Fruit fly (Drosophila melanogaster) whole organism, wandering third instar larva: ENCODE data around the gene CG3631.

Source experiments
- CG32264 ChIP-seq: fragments of 200-800 bp; sonication (Bioruptor generic); optimal IDR thresholded peaks from 2 replicates; lab custom pipeline; 2016; ENCODE audit warnings: missing biosample characterization, missing genetic modification characterization
- CG9705 ChIP-seq: fragments of 200-800 bp; sonication (Bioruptor generic); optimal IDR thresholded peaks from 2 replicates; lab custom pipeline; 2018; ENCODE audit warnings: missing biosample characterization, mild to moderate bottlenecking, missing genetic modification characterization
- Dfd ChIP-seq: fragments of >200 bp; optimal IDR thresholded peaks from 2 replicates; lab custom pipeline; 2017; ENCODE audit warnings: missing biosample characterization, missing genetic modification characterization
- HLH106 ChIP-seq: fragments of 200-800 bp; optimal IDR thresholded peaks from 3 replicates; lab custom pipeline; 2019; ENCODE audit warnings: missing biosample characterization, mild to moderate bottlenecking, missing genetic modification characterization, moderate library complexity
- Hr83 ChIP-seq: fragments of 200-300 bp; sonication (Bioruptor generic); optimal IDR thresholded peaks from 2 replicates; lab custom pipeline; 2016; ENCODE audit warnings: missing biosample characterization, mild to moderate bottlenecking, missing genetic modification characterization, moderate library complexity; ENCODE audit not compliant: poor library complexity, severe bottlenecking
- Myc ChIP-seq: fragments of >200 bp; optimal IDR thresholded peaks from 2 replicates; lab custom pipeline; 2017
- OdsH ChIP-seq: fragments of 200-800 bp; sonication (Bioruptor generic); optimal IDR thresholded peaks from 2 replicates; lab custom pipeline; 2016; ENCODE audit warnings: missing biosample characterization, mild to moderate bottlenecking, missing genetic modification characterization
- Rel ChIP-seq, 2 experiments: fragments of 200-800 bp; sonication (Bioruptor generic) in 1 of 2; optimal IDR thresholded peaks; 2 replicates in 1 of 2; 3 replicates in 1 of 2; lab custom pipeline; 2016 to 2019; ENCODE audit warnings: mild to moderate bottlenecking in 2 of 2, missing biosample characterization in 2 of 2, missing genetic modification characterization in 2 of 2, moderate library complexity in 1 of 2
- Sp1 ChIP-seq: fragments of 200-800 bp; sonication (Bioruptor generic); optimal IDR thresholded peaks from 3 replicates; lab custom pipeline; 2019; ENCODE audit warnings: missing biosample characterization, mild to moderate bottlenecking, missing genetic modification characterization, moderate library complexity
- Vsx2 ChIP-seq: fragments of 200-300, 225-300 bp; sonication (Bioruptor generic); optimal IDR thresholded peaks from 2 replicates; lab custom pipeline; 2018; ENCODE audit warnings: missing biosample characterization, missing genetic modification characterization; ENCODE audit not compliant: partially characterized antibody
- br ChIP-seq: fragments of 200-800 bp; sonication (Bioruptor generic); optimal IDR thresholded peaks from 2 replicates; lab custom pipeline; 2016; ENCODE audit warnings: missing biosample characterization, missing genetic modification characterization
- brk ChIP-seq: fragments of 200-800 bp; sonication (Bioruptor generic); optimal IDR thresholded peaks from 2 replicates; lab custom pipeline; 2016; ENCODE audit warnings: missing biosample characterization, mild to moderate bottlenecking, missing genetic modification characterization
- dl ChIP-seq, 2 experiments: fragments of 175-275, 200-275 bp in 1 of 2; fragments of 200-275 bp in 1 of 2; sonication (Bioruptor generic); optimal IDR thresholded peaks; lab custom pipeline; 2018; ENCODE audit warnings: mild to moderate bottlenecking in 2 of 2, missing biosample characterization in 2 of 2, missing genetic modification characterization in 2 of 2, moderate library complexity in 2 of 2; ENCODE audit not compliant: partially characterized antibody in 2 of 2, insufficient read depth in 1 of 2
- dmrt93B ChIP-seq: fragments of 200-800 bp; sonication (Bioruptor generic); optimal IDR thresholded peaks from 2 replicates; lab custom pipeline; 2018; ENCODE audit warnings: missing biosample characterization, mild to moderate bottlenecking, missing genetic modification characterization
- ey ChIP-seq: fragments of 200-800 bp; sonication (Bioruptor generic); optimal IDR thresholded peaks from 2 replicates; lab custom pipeline; 2016; ENCODE audit warnings: missing biosample characterization, missing genetic modification characterization
- foxo ChIP-seq, 2 experiments: fragments of 200-800 bp; sonication (Bioruptor generic); optimal IDR thresholded peaks; 2 replicates in 1 of 2; 3 replicates in 1 of 2; lab custom pipeline; 2016 to 2017; ENCODE audit warnings: missing biosample characterization in 2 of 2, missing genetic modification characterization in 2 of 2
- h ChIP-seq: fragments of 200-800 bp; sonication (Bioruptor generic); optimal IDR thresholded peaks from 3 replicates; lab custom pipeline; 2016; ENCODE audit warnings: missing biosample characterization, mild to moderate bottlenecking, missing genetic modification characterization
- lola ChIP-seq: fragments of >200 bp; optimal IDR thresholded peaks from 2 replicates; lab custom pipeline; 2017; ENCODE audit warnings: missing biosample characterization, missing genetic modification characterization
- pan ChIP-seq: fragments of >200 bp; optimal IDR thresholded peaks from 2 replicates; lab custom pipeline; 2017
- psq ChIP-seq: fragments of 200-800 bp; sonication (Bioruptor generic); optimal IDR thresholded peaks from 3 replicates; lab custom pipeline; 2017; ENCODE audit warnings: missing biosample characterization, mild to moderate bottlenecking, missing genetic modification characterization, moderate library complexity
- rgr ChIP-seq: fragments of 200-800 bp; sonication (Bioruptor generic); optimal IDR thresholded peaks from 3 replicates; lab custom pipeline; 2016; ENCODE audit warnings: missing biosample characterization, mild to moderate bottlenecking, missing genetic modification characterization
- sage ChIP-seq: fragments of 200-800 bp; sonication (Bioruptor generic); optimal IDR thresholded peaks from 2 replicates; lab custom pipeline; 2016; ENCODE audit warnings: missing biosample characterization, mild to moderate bottlenecking, missing genetic modification characterization
- woc ChIP-seq: sonication (Bioruptor generic); optimal IDR thresholded peaks from 2 replicates; lab custom pipeline; 2016; ENCODE audit warnings: missing biosample characterization, mild to moderate bottlenecking, missing genetic modification characterization

Gene CG3631

DNA sequence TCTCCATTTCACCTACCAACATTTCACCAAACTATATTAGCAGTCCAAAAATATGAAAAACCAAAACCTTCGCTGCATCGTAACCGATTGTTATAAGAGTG, 15.4 kb downstream of the CG3631 start, which contains the start of gene CG14860:
TSS of gene CG14860 (plus strand) at position 2 of the 101 bp plus-strand sequence.
- TF ChIP-seq Rel (GFP tag; optimal IDR thresholded peaks at IDR 0.05; lab: Kevin White, UChicago) = no peak
- no peak for TF ChIP-seq Rel (tag; optimal IDR thresholded peaks at IDR 0.05; lab: Kevin White, UChicago)
- no peak for TF ChIP-seq OdsH (GFP tag; lab: Kevin White, UChicago)
- TF ChIP-seq br (GFP tag; lab: Kevin White, UChicago) = no peak

DNA sequence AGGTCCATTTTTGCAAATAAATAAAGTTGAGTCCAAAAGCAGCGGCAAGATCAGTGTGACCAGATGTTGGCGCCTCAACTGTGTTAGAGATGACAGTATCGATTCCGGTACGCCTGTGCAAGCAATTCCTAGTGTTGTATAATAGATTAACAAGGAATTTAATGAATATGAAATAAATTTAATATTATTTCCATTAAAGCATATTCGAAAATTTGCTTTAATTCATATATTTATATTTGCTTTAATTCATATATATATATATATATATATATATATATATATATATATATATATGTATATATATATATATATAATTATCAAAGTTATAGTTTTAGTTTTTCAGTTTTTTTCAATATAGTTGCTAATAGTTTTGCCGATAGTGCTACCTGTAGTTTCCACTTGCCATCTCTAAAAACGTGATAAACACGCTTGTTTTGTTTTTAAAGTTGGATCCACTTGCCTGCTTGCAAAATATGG, 19.1 kb downstream of the CG3631 start, which contains the start of the genes Nup93-2 and CG3817:
TSS of gene Nup93-2 (minus strand) at position 93 of the 477 bp plus-strand sequence.
TSS of gene CG3817 (plus strand) at position 460 of the 477 bp plus-strand sequence.
- peak in 1 of 2 experiments; percentile 84 for TF ChIP-seq foxo (GFP tag; optimal IDR thresholded peaks at IDR 0.05; lab: Kevin White, UChicago)
- TF ChIP-seq h = peak; percentile 25
- TF ChIP-seq Myc (lab: Kevin White, UChicago) = peak; percentile 53
- no peak for TF ChIP-seq brk (GFP tag; lab: Kevin White, UChicago)
- no peak for TF ChIP-seq pan
- TF ChIP-seq Hr83 (GFP tag; lab: Kevin White, UChicago) = peak; percentile 12
- peak; percentile 88 for TF ChIP-seq HLH106
- TF ChIP-seq ey (GFP tag; lab: Kevin White, UChicago) = no peak
- peak; percentile 61 for TF ChIP-seq woc
- TF ChIP-seq Sp1 (GFP tag; lab: Kevin White, UChicago) = peak; percentile 58
- peak; percentile 15 for TF ChIP-seq dmrt93B (GFP tag; lab: Kevin White, UChicago)
- TF ChIP-seq rgr (GFP tag; lab: Kevin White, UChicago) = peak; percentile 61
- peak; percentile 62 for TF ChIP-seq psq (GFP tag; lab: Kevin White, UChicago)
- no peak for TF ChIP-seq sage (GFP tag; lab: Kevin White, UChicago)
- no peak for TF ChIP-seq Vsx2 (GFP tag; lab: Kevin White, UChicago)
- TF ChIP-seq CG9705 (GFP tag; lab: Kevin White, UChicago) = no peak
- peak; percentile 16 for TF ChIP-seq OdsH (GFP tag; lab: Kevin White, UChicago)

DNA sequence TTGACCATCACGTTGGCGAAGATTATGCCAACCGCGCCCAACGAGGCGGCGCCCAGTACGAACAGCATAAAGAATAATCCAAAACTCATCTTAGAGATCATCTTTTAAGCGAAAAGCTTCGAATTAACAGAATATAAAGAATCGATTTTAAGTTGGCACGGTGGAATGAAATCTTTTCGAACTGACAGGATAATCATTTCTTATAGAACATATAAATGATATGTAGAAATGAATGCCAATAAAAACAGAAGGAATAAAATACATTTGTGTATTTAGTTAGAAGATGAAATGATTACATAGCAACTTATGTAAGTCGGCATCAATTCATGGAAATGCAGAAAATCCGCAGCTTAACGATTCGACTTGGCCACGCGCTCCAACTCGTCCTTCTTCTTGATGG, 20.9 kb downstream of the CG3631 start, which contains the start of gene VhaPPA1-2:
TSS of gene VhaPPA1-2 (minus strand) at position 101 of the 400 bp plus-strand sequence.
- TF ChIP-seq lola (GFP tag; lab: Kevin White, UChicago) = no peak
- TF ChIP-seq foxo (GFP tag; optimal IDR thresholded peaks at IDR 0.05; lab: Kevin White, UChicago) = no peak
- no peak for TF ChIP-seq dl (GFP tag; optimal IDR thresholded peaks at IDR 0.05; lab: Kevin White, UChicago; ENCODE audit: insufficient read depth in 1 of 2, partially characterized antibody in 2 of 2)
- no peak for TF ChIP-seq h
- no peak for TF ChIP-seq CG9705 (GFP tag; lab: Kevin White, UChicago)
- no peak for TF ChIP-seq sage (GFP tag; lab: Kevin White, UChicago)
- no peak for TF ChIP-seq OdsH (GFP tag; lab: Kevin White, UChicago)
- no peak for TF ChIP-seq rgr (GFP tag; lab: Kevin White, UChicago)
- TF ChIP-seq br (GFP tag; lab: Kevin White, UChicago) = no peak

dm6 chr3R:14901408-14902352, 22.4 kb downstream of the CG3631 start, which contains the start of gene RpS5b:
TSS of gene RpS5b (minus strand) at chr3R:14901563.
- TF ChIP-seq HLH106 (peak; percentile 27), ey (GFP tag; lab: Kevin White, UChicago) (no peak), dl (GFP tag; optimal IDR thresholded peaks at IDR 0.05; lab: Kevin White, UChicago; ENCODE audit: insufficient read depth in 1 of 2, partially characterized antibody in 2 of 2) (no peak), Rel (GFP tag; optimal IDR thresholded peaks at IDR 0.05; lab: Kevin White, UChicago) (no peak), Rel (tag; optimal IDR thresholded peaks at IDR 0.05; lab: Kevin White, UChicago) (peak; percentile 7), CG32264 (GFP tag; lab: Kevin White, UChicago) (no peak), psq (GFP tag; lab: Kevin White, UChicago) (peak; percentile 26), dmrt93B (GFP tag; lab: Kevin White, UChicago) (peak; percentile 25), CG9705 (GFP tag; lab: Kevin White, UChicago) (peak; percentile 42), rgr (GFP tag; lab: Kevin White, UChicago) (peak; percentile 9), h (peak; percentile 30), lola (GFP tag; lab: Kevin White, UChicago) (no peak)

dm6 chr3R:14903837-14904431, 24.7 kb downstream of the CG3631 start, which contains the start of gene VhaPPA1-1:
TSS of gene VhaPPA1-1 (minus strand) at chr3R:14904061.
- TF ChIP-seq brk (GFP tag; lab: Kevin White, UChicago) = no peak
- TF ChIP-seq foxo (GFP tag; optimal IDR thresholded peaks at IDR 0.05; lab: Kevin White, UChicago) = peak in 1 of 2 experiments; percentile 20
- peak; percentile 32 for TF ChIP-seq Sp1 (GFP tag; lab: Kevin White, UChicago)
- TF ChIP-seq sage (GFP tag; lab: Kevin White, UChicago) = no peak
- peak; percentile 39 for TF ChIP-seq h
- no peak for TF ChIP-seq Dfd
- TF ChIP-seq rgr (GFP tag; lab: Kevin White, UChicago) = peak; percentile 0
- TF ChIP-seq Myc (lab: Kevin White, UChicago) = peak; percentile 99
- TF ChIP-seq HLH106 = peak; percentile 40
- peak; percentile 89 for TF ChIP-seq woc
